Fruit fly (Drosophila melanogaster) whole organism, prepupa: ENCODE measurements around the gene CG33710.

ENCODE experiments used
- Blimp-1 ChIP-seq: fragments of 200-800 bp; sonication (Bioruptor generic); optimal IDR thresholded peaks from 3 replicates; lab custom pipeline; 2017; ENCODE audit warnings: missing biosample characterization, missing genetic modification characterization, mild to moderate bottlenecking, moderate library complexity, missing genetic modification reagents
- CG10669 ChIP-seq: fragments of 200-800 bp; sonication (Bioruptor generic); optimal IDR thresholded peaks from 3 replicates; lab custom pipeline; 2018; ENCODE audit warnings: missing biosample characterization, mild to moderate bottlenecking, missing genetic modification characterization, moderate library complexity
- CG11294 ChIP-seq: fragments of 200-800 bp; sonication (Bioruptor generic); IDR thresholded peaks from 2 replicates; pipeline ENCODE4 v1.3.6; 2022; ENCODE audit warnings: missing biosample characterization, missing genetic modification characterization
- CG11762 ChIP-seq: fragments of 200-800 bp; sonication (Bioruptor generic); optimal IDR thresholded peaks from 3 replicates; lab custom pipeline; 2016; ENCODE audit warnings: missing biosample characterization, missing genetic modification characterization; ENCODE audit not compliant: insufficient read depth
- CG11902 ChIP-seq: fragments of 200-800 bp; sonication (Bioruptor generic); optimal IDR thresholded peaks from 3 replicates; lab custom pipeline; 2016; ENCODE audit warnings: missing biosample characterization, missing genetic modification characterization
- CG15336 ChIP-seq: fragments of 200-800 bp; sonication (Bioruptor generic); IDR thresholded peaks from 2 replicates; pipeline ENCODE4 v1.3.6; 2022; ENCODE audit warnings: missing biosample characterization, missing genetic modification characterization
- CG32006 ChIP-seq: fragments of 200-800 bp; sonication (Bioruptor generic); optimal IDR thresholded peaks from 3 replicates; lab custom pipeline; 2017; ENCODE audit warnings: missing biosample characterization, mild to moderate bottlenecking, missing genetic modification characterization
- CG34406 ChIP-seq: fragments of 200-800 bp; sonication (Bioruptor generic); optimal IDR thresholded peaks from 3 replicates; lab custom pipeline; 2016; ENCODE audit warnings: missing biosample characterization, missing genetic modification characterization
- CG3919 ChIP-seq: fragments of 200-800 bp; sonication (Bioruptor generic); optimal IDR thresholded peaks from 3 replicates; lab custom pipeline; 2016; ENCODE audit warnings: missing biosample characterization, missing genetic modification characterization
- CG6163 ChIP-seq: fragments of 200-800 bp; sonication (Bioruptor generic); IDR thresholded peaks from 3 replicates; pipeline ENCODE4 v1.3.6; 2022; ENCODE audit warnings: missing biosample characterization, missing genetic modification characterization
- CG6792 ChIP-seq: fragments of 200-800 bp; sonication (Bioruptor generic); optimal IDR thresholded peaks from 3 replicates; lab custom pipeline; 2016; ENCODE audit warnings: missing biosample characterization, missing genetic modification characterization
- CG6808 ChIP-seq: fragments of 200-800 bp; sonication (Bioruptor generic); optimal IDR thresholded peaks from 3 replicates; lab custom pipeline; 2017; ENCODE audit warnings: missing biosample characterization, missing genetic modification characterization, mild to moderate bottlenecking, moderate library complexity, missing genetic modification reagents
- CG6854 ChIP-seq: fragments of 200-800 bp; sonication (Bioruptor generic); optimal IDR thresholded peaks from 2 replicates; lab custom pipeline; 2017; ENCODE audit warnings: missing biosample characterization, mild to moderate bottlenecking, missing genetic modification characterization
- CG7368 ChIP-seq: fragments of 200-800 bp; sonication (Bioruptor generic); optimal IDR thresholded peaks from 3 replicates; lab custom pipeline; 2016; ENCODE audit warnings: missing biosample characterization, missing genetic modification characterization
- CG8119 ChIP-seq: fragments of 200-800 bp; sonication (Bioruptor generic); IDR thresholded peaks from 3 replicates; pipeline ENCODE4 v1.3.6; 2022; ENCODE audit warnings: missing biosample characterization, missing genetic modification characterization
- CG9139 ChIP-seq: fragments of 200-800 bp; sonication (Bioruptor generic); optimal IDR thresholded peaks from 3 replicates; lab custom pipeline; 2017; ENCODE audit warnings: missing biosample characterization, mild to moderate bottlenecking, missing genetic modification characterization
- Eip78C ChIP-seq: fragments of 200-800 bp; sonication (Bioruptor generic); peaks from one replicate; lab custom pipeline; 2016; ENCODE audit warnings: missing biosample characterization, missing genetic modification characterization
- Eip93F ChIP-seq: fragments of 200-800 bp; sonication (Bioruptor generic); optimal IDR thresholded peaks from 2 replicates; lab custom pipeline; 2016; ENCODE audit warnings: missing biosample characterization, mild to moderate bottlenecking, missing genetic modification characterization
- Ets21C ChIP-seq: fragments of 200-800 bp; sonication (Bioruptor generic); optimal IDR thresholded peaks from 3 replicates; lab custom pipeline; 2016; ENCODE audit warnings: missing biosample characterization, missing genetic modification characterization
- Ets96B ChIP-seq: fragments of 200-800 bp; optimal IDR thresholded peaks from 2 replicates; lab custom pipeline; 2019; ENCODE audit warnings: missing biosample characterization, mild to moderate bottlenecking, missing genetic modification characterization, moderate library complexity
- Hr38 ChIP-seq: sonication (Bioruptor generic); optimal IDR thresholded peaks from 2 replicates; lab custom pipeline; 2016; ENCODE audit warnings: missing biosample characterization, missing genetic modification characterization
- Hr39 ChIP-seq: fragments of 200-800 bp; sonication (Bioruptor generic); optimal IDR thresholded peaks from 2 replicates; lab custom pipeline; 2016; ENCODE audit warnings: missing biosample characterization, missing genetic modification characterization
- Hr4 ChIP-seq: fragments of 200-800 bp; sonication (Bioruptor generic); optimal IDR thresholded peaks from 3 replicates; lab custom pipeline; 2016; ENCODE audit warnings: missing biosample characterization, missing genetic modification characterization
- Lpt ChIP-seq: fragments of 200-800 bp; sonication (Bioruptor generic); optimal IDR thresholded peaks from 3 replicates; lab custom pipeline; 2016; ENCODE audit warnings: missing biosample characterization, missing genetic modification characterization
- Met ChIP-seq: fragments of 200-800 bp; sonication (Bioruptor generic); optimal IDR thresholded peaks from 3 replicates; lab custom pipeline; 2016; ENCODE audit warnings: missing biosample characterization, missing genetic modification characterization
- OdsH ChIP-seq: fragments of 200-800 bp; sonication (Bioruptor generic); optimal IDR thresholded peaks from 3 replicates; lab custom pipeline; 2016; ENCODE audit warnings: missing biosample characterization, missing genetic modification characterization
- Smox ChIP-seq: fragments of 200-800 bp; sonication (Bioruptor generic); optimal IDR thresholded peaks from 3 replicates; lab custom pipeline; 2016; ENCODE audit warnings: missing biosample characterization, missing genetic modification characterization
- Sox14 ChIP-seq: fragments of 200-800 bp; sonication (Bioruptor generic); optimal IDR thresholded peaks from 3 replicates; lab custom pipeline; 2016; ENCODE audit warnings: missing biosample characterization, missing genetic modification characterization
- achi ChIP-seq: fragments of 200-800 bp; sonication (Bioruptor generic); optimal IDR thresholded peaks from 3 replicates; lab custom pipeline; 2016; ENCODE audit warnings: missing biosample characterization, missing genetic modification characterization
- acj6 ChIP-seq: fragments of 200-800 bp; sonication (Bioruptor generic); optimal IDR thresholded peaks from 3 replicates; lab custom pipeline; 2016; ENCODE audit warnings: missing biosample characterization, missing genetic modification characterization
- cyc ChIP-seq: fragments of 200-800 bp; sonication (Bioruptor generic); optimal IDR thresholded peaks from 3 replicates; lab custom pipeline; 2016; ENCODE audit warnings: missing biosample characterization, missing genetic modification characterization
- dsx ChIP-seq: fragments of 200-800 bp; optimal IDR thresholded peaks from 3 replicates; lab custom pipeline; 2019; ENCODE audit warnings: missing biosample characterization, mild to moderate bottlenecking, missing genetic modification characterization, moderate library complexity; ENCODE audit not compliant: poor library complexity, severe bottlenecking
- eg ChIP-seq: fragments of 200-800 bp; sonication (Bioruptor generic); IDR thresholded peaks from 3 replicates; pipeline ENCODE4 v1.3.6; 2022; ENCODE audit warnings: missing biosample characterization, missing genetic modification characterization
- esn ChIP-seq: fragments of 200-800 bp; sonication (Bioruptor generic); optimal IDR thresholded peaks from 2 replicates; lab custom pipeline; 2016; ENCODE audit warnings: missing biosample characterization, mild to moderate bottlenecking, missing genetic modification characterization, moderate library complexity
- fd59A ChIP-seq: fragments of 200-800 bp; sonication (Bioruptor generic); optimal IDR thresholded peaks from 2 replicates; lab custom pipeline; 2017; ENCODE audit warnings: missing biosample characterization, mild to moderate bottlenecking, missing genetic modification characterization, missing genetic modification reagents
- fd85E ChIP-seq: fragments of 200-800 bp; sonication (Bioruptor generic); optimal IDR thresholded peaks from 3 replicates; lab custom pipeline; 2016; ENCODE audit warnings: missing biosample characterization, missing genetic modification characterization
- fkh ChIP-seq: fragments of 200-800 bp; sonication (Bioruptor generic); optimal IDR thresholded peaks from 3 replicates; lab custom pipeline; 2017; ENCODE audit warnings: missing biosample characterization, mild to moderate bottlenecking, missing genetic modification characterization, moderate library complexity
- lz ChIP-seq: fragments of 200-800 bp; sonication (Bioruptor generic); optimal IDR thresholded peaks from 3 replicates; lab custom pipeline; 2016; ENCODE audit warnings: missing biosample characterization, missing genetic modification characterization
- ss ChIP-seq, 2 experiments: fragments of 200-800 bp; sonication (Bioruptor generic); optimal IDR thresholded peaks; 2 replicates in 1 of 2; 3 replicates in 1 of 2; lab custom pipeline; 2017 to 2018; ENCODE audit warnings: mild to moderate bottlenecking in 2 of 2, missing biosample characterization in 2 of 2, missing genetic modification characterization in 2 of 2, moderate library complexity in 1 of 2
- svp ChIP-seq: fragments of 200-800 bp; sonication (Bioruptor generic); peaks from one replicate; lab custom pipeline; 2016; ENCODE audit warnings: missing biosample characterization, missing genetic modification characterization
- vri ChIP-seq: fragments of 200-800 bp; sonication (Bioruptor generic); optimal IDR thresholded peaks from 3 replicates; lab custom pipeline; 2016; ENCODE audit warnings: missing biosample characterization, mild to moderate bottlenecking, missing genetic modification characterization

The CG33710 gene

dm6 chr3L:19919981-19920380 lies 32.6 kb downstream of the CG33710 start:
- TF ChIP-seq Eip93F (GFP tag; lab: Kevin White, UChicago) = no peak
- TF ChIP-seq CG7368 (GFP tag; lab: Kevin White, UChicago) = no peak
- TF ChIP-seq acj6 = no peak
- TF ChIP-seq lz = no peak
- TF ChIP-seq vri = no peak
- no peak for TF ChIP-seq esn (GFP tag; lab: Kevin White, UChicago)
- TF ChIP-seq CG32006 = no peak

- TF ChIP-seq cyc (GFP tag; lab: Kevin White, UChicago) (no peak), dsx (no peak), CG6854 (peak; percentile 10), Eip78C (peak; percentile 26), lz (peak; percentile 6)
Measured at dm6 chr3L:19914833-19915232, 37.8 kb downstream of the CG33710 start, which contains the start of gene Rpn1. Gene Rpn1 (plus strand): TSS chr3L:19915051.

DNA sequence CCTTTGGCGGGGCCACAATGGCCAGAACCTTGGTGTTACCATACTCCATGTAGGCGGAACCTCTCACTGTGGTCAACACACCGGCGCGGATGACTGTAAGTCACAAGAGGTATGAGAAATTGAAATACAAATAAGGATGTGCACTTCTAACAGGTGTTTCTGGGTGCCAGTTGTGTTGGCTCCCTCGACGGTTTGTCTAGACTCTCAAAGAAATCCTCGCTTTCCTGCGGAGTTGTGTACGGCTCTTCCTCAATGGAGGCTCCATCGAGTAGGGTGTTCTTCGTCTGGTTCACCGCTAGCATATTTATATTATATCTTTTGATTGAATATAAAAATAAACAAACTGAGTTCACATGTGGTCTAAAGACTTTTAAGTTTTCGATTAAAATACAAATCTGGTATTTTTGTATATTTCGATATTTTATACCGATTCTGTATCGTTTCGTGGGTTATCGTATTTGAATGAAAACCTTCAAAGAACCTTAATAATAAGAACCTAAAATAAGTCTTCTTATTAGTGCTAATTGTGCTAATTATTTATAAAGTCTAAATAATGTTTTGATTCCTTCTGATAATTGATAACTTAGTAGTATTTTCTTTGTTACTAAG lies 39.2 kb downstream of the CG33710 start, which contains the start of gene Mtr3:
Gene Mtr3 (minus strand): TSS at position 388 of the 609 bp plus-strand sequence.
- TF ChIP-seq CG8119 (no peak), Ets21C (GFP tag; lab: Kevin White, UChicago) (no peak), Hr39 (GFP tag; lab: Kevin White, UChicago) (no peak), CG11902 (GFP tag; lab: Kevin White, UChicago) (no peak)

dm6 chr3L:19910054-19910414 lies 42.6 kb downstream of the CG33710 start, which contains the start of the genes Mi-2 and Prp3:
Gene Mi-2 (minus strand): TSS chr3L:19910215.
Gene Prp3 (plus strand): TSS chr3L:19910300.
- no peak for TF ChIP-seq fd59A (GFP tag; lab: Kevin White, UChicago)
- TF ChIP-seq Sox14 = peak; percentile 31
- TF ChIP-seq CG9139 (GFP tag; lab: Kevin White, UChicago) = no peak
- TF ChIP-seq CG11294 (GFP tag; lab: Robert Waterston, UW) = no peak; the same call in 1 of the 2 replicates
- TF ChIP-seq Lpt (GFP tag; lab: Kevin White, UChicago) = no peak
- TF ChIP-seq Ets96B (tag; lab: Kevin White, UChicago) = no peak
- TF ChIP-seq CG7368 (GFP tag; lab: Kevin White, UChicago) = no peak
- TF ChIP-seq Hr39 (GFP tag; lab: Kevin White, UChicago) = no peak
- TF ChIP-seq CG6163 (GFP tag; lab: Robert Waterston, UW) = peak; percentile 48; the same call in 2 of the 3 replicates
- no peak for TF ChIP-seq CG3919
- peak; percentile 71 for TF ChIP-seq fkh
- no peak for TF ChIP-seq Ets21C (GFP tag; lab: Kevin White, UChicago)
- no peak for TF ChIP-seq Hr38
- TF ChIP-seq Smox (GFP tag; lab: Kevin White, UChicago) = no peak
- no peak for TF ChIP-seq OdsH (GFP tag; lab: Kevin White, UChicago)
- no peak for TF ChIP-seq Blimp-1 (GFP tag; lab: Kevin White, UChicago)
- TF ChIP-seq svp (GFP tag; lab: Kevin White, UChicago) = no peak
- no peak for TF ChIP-seq achi
- no peak for TF ChIP-seq ss (GFP tag; optimal IDR thresholded peaks at IDR 0.05; lab: Kevin White, UChicago)
- no peak for TF ChIP-seq vri
- TF ChIP-seq Eip78C = peak; percentile 54

dm6 chr3L:19909234-19910053 lies 43.1 kb downstream of the CG33710 start:
- TF ChIP-seq CG6808 (GFP tag; lab: Kevin White, UChicago) (no peak), fd85E (GFP tag; lab: Kevin White, UChicago) (no peak), dsx (peak; percentile 91), CG10669 (GFP tag; lab: Kevin White, UChicago) (no peak), CG15336 (no peak), vri (no peak), CG34406 (GFP tag; lab: Kevin White, UChicago) (peak; percentile 8), CG6792 (GFP tag; lab: Kevin White, UChicago) (peak; percentile 5), esn (GFP tag; lab: Kevin White, UChicago) (peak; percentile 10), Hr4 (no peak), eg (GFP tag; lab: Robert Waterston, UW) (0 out of 3 replicates have a peak, but pooled peaks have one; percentile 15), ss (GFP tag; optimal IDR thresholded peaks at IDR 0.05; lab: Kevin White, UChicago) (no peak), OdsH (GFP tag; lab: Kevin White, UChicago) (no peak), cyc (GFP tag; lab: Kevin White, UChicago) (no peak), Ets96B (tag; lab: Kevin White, UChicago) (no peak), Eip93F (GFP tag; lab: Kevin White, UChicago) (no peak), Smox (GFP tag; lab: Kevin White, UChicago) (no peak), CG6163 (GFP tag; lab: Robert Waterston, UW) (peak; percentile 46; the same call in 2 of the 3 replicates), Met (GFP tag; lab: Kevin White, UChicago) (no peak), CG11762 (GFP tag; lab: Kevin White, UChicago) (no peak)
